Fruit fly (Drosophila melanogaster): ENCODE results near the gene CG7133.

The CG7133 gene

DNA sequence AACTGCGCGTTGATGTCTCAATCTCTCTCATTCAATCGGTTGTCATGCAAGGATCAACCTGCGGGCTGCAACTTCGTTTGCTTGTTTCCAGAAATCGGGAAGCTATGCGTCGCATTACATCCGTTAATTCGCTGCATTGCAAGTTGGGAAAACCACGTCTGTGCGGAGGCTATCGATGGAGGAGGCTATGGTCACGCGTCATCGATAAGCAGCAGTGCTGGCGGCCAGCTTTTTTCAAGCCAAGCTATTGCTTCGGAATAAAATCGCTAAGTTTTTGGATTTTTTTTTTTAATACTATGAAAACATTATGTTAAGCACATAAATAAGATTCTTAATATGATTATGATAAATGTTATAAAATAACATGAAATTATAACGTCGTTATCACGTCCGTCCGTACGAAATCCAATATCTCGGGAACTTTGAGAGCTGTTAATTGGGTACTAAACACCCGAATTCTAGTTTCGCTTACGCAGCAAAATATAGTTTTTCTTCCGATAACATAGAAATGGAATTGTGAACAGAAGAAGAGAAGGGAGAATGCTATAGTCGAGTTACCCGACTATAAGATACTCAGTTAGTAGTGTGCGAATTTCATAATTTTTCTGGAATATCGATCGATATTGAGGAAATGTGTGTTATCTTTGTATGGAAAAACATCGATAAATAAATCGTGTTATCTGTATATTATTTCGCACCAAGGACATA lies 2.5 kb downstream of the CG7133 start, which contains the start of gene CG7139 (continued):
- no peak for TF ChIP-seq Aef1 (GFP tag; IDR thresholded peaks at IDR 0.05)
- TF ChIP-seq CG1529 (GFP tag; optimal IDR thresholded peaks at IDR 0.05): no peak
- no peak for TF ChIP-seq CG8281 (tag; optimal IDR thresholded peaks at IDR 0.05)
- no peak for TF ChIP-seq CG10274 (GFP tag; optimal IDR thresholded peaks at IDR 0.05)
- TF ChIP-seq CG4404 (GFP tag; IDR thresholded peaks at IDR 0.05): no peak
- TF ChIP-seq Atf3 (GFP tag; optimal IDR thresholded peaks at IDR 0.05): no peak
- no peak for TF ChIP-seq Eip74EF (GFP tag; optimal IDR thresholded peaks at IDR 0.05)
- TF ChIP-seq CG3281 (GFP tag; optimal IDR thresholded peaks at IDR 0.05): no peak
- no peak for TF ChIP-seq fd3F (GFP tag; optimal IDR thresholded peaks at IDR 0.05)
- no peak for TF ChIP-seq psq (GFP tag; optimal IDR thresholded peaks at IDR 0.05)
- no peak for TF ChIP-seq Drgx (GFP tag; IDR thresholded peaks at IDR 0.05)
- no peak for TF ChIP-seq CG12299 (tag; optimal IDR thresholded peaks at IDR 0.05)
- peak; percentile 8 for TF ChIP-seq CG13296 (GFP tag; optimal IDR thresholded peaks at IDR 0.05)
- no peak for TF ChIP-seq CG11398 (GFP tag; optimal IDR thresholded peaks at IDR 0.05)
- no peak for TF ChIP-seq oc (tag; optimal IDR thresholded peaks at IDR 0.05)
- peak; percentile 9 for TF ChIP-seq CG10267 (tag; optimal IDR thresholded peaks at IDR 0.05)
- TF ChIP-seq nau (GFP tag; optimal IDR thresholded peaks at IDR 0.05): no peak
- TF ChIP-seq exex (tag; optimal IDR thresholded peaks at IDR 0.05): no peak
- no peak for TF ChIP-seq kay (GFP tag; optimal IDR thresholded peaks at IDR 0.05)
- peak; percentile 72 for TF ChIP-seq bbx (GFP tag; IDR thresholded peaks at IDR 0.05; ENCODE audit: partially characterized antibody)
- no peak for TF ChIP-seq CG32767 (GFP tag; IDR thresholded peaks at IDR 0.05)
- TF ChIP-seq Dll (GFP tag; IDR thresholded peaks at IDR 0.05; ENCODE audit: partially characterized antibody): peak; percentile 67; the same call in 3 of the 4 replicates
- no peak for TF ChIP-seq Bteb2 (GFP tag; optimal IDR thresholded peaks at IDR 0.05)
- no peak for TF ChIP-seq kah (GFP tag; optimal IDR thresholded peaks at IDR 0.05)
- no peak for TF ChIP-seq CG13424 (tag; optimal IDR thresholded peaks at IDR 0.05)
- no peak for TF ChIP-seq Dip3 (GFP tag; optimal IDR thresholded peaks at IDR 0.05)
- no peak for TF ChIP-seq TFAM (GFP tag; optimal IDR thresholded peaks at IDR 0.05)
- TF ChIP-seq CG13624 (GFP tag; optimal IDR thresholded peaks at IDR 0.05): no peak
- no peak for TF ChIP-seq CG7928 (GFP tag; optimal IDR thresholded peaks at IDR 0.05)
- TF ChIP-seq CG4730 (GFP tag; IDR thresholded peaks at IDR 0.05): no peak
- peak; percentile 8 for TF ChIP-seq Sin3A (optimal IDR thresholded peaks at IDR 0.05)
- peak; percentile 70; the same call in 2 of the 3 replicates for TF ChIP-seq Opbp (GFP tag; IDR thresholded peaks at IDR 0.05; ENCODE audit: partially characterized antibody)
- TF ChIP-seq gcm2 (GFP tag; optimal IDR thresholded peaks at IDR 0.05): no peak
- no peak for TF ChIP-seq Gsc (GFP tag; IDR thresholded peaks at IDR 0.05)
- peak; percentile 26 for TF ChIP-seq CG17829 (tag; optimal IDR thresholded peaks at IDR 0.05)
- TF ChIP-seq lmd (GFP tag; IDR thresholded peaks at IDR 0.05): no peak
- no peak for TF ChIP-seq Asciz (GFP tag; optimal IDR thresholded peaks at IDR 0.05)
- no peak for TF ChIP-seq bigmax (GFP tag; optimal IDR thresholded peaks at IDR 0.05)
- no peak for TF ChIP-seq CG16863 (GFP tag; optimal IDR thresholded peaks at IDR 0.05)
- TF ChIP-seq dmrt99B (tag; optimal IDR thresholded peaks at IDR 0.05): no peak
- no peak for TF ChIP-seq CG17186 (GFP tag; optimal IDR thresholded peaks at IDR 0.05)
- TF ChIP-seq Hr39 (optimal IDR thresholded peaks at IDR 0.05): no peak
- TF ChIP-seq Sry-β (GFP tag; optimal IDR thresholded peaks at IDR 0.05): peak; percentile 94
- peak; percentile 46; the same call in 1 of the 2 replicates for TF ChIP-seq inv (GFP tag; IDR thresholded peaks at IDR 0.05; ENCODE audit: partially characterized antibody)
- peak; percentile 37 for TF ChIP-seq CG15514 (GFP tag; optimal IDR thresholded peaks at IDR 0.05)
- TF ChIP-seq fu2 (GFP tag; optimal IDR thresholded peaks at IDR 0.05): no peak
- no peak for TF ChIP-seq CG12236 (GFP tag; optimal IDR thresholded peaks at IDR 0.05)
- peak; percentile 59; the same call in 2 of the 3 replicates for TF ChIP-seq Doc3 (GFP tag; IDR thresholded peaks at IDR 0.05; ENCODE audit: partially characterized antibody)
- TF ChIP-seq CG31224 (GFP tag; IDR thresholded peaks at IDR 0.05): no peak
- no peak for TF ChIP-seq Nf-YA (GFP tag; IDR thresholded peaks at IDR 0.05)

Data from whole organism, embryonic.